Worm (Caenorhabditis elegans) whole organism, L4 larva: ENCODE measurements around the gene F39D8.3.

ENCODE experiments used
- ceh-82 ChIP-seq: sonication (generic microtip); optimal IDR thresholded peaks from 2 replicates; lab custom pipeline; 2017; ENCODE audit warnings: missing biosample characterization, missing genetic modification characterization
- egl-27 ChIP-seq: sonication (generic microtip); optimal IDR thresholded peaks from 3 replicates; lab custom pipeline; 2017; ENCODE audit warnings: missing biosample characterization, missing genetic modification reagents, missing genetic modification characterization
- lin-15B ChIP-seq: fragments of 150-350 bp; sonication (generic microtip); optimal IDR thresholded peaks from 3 replicates; lab custom pipeline; 2014; ENCODE audit warnings: missing biosample characterization, missing genetic modification characterization
- lin-39 ChIP-seq: fragments of 150-350 bp; optimal IDR thresholded peaks from 2 replicates; lab custom pipeline; 2014; ENCODE audit warnings: missing biosample characterization, missing genetic modification reagents, missing genetic modification characterization
- nhr-25 ChIP-seq: sonication (generic microtip); optimal IDR thresholded peaks from 2 replicates; lab custom pipeline; 2017; ENCODE audit warnings: missing genetic modification characterization, mild to moderate bottlenecking, missing compliant biosample characterization, antibody characterized with exemption, moderate library complexity, borderline replicate concordance; ENCODE audit not compliant: insufficient read depth
- tra-1 ChIP-seq: fragments of 200-800 bp; sonication (Bioruptor generic); IDR thresholded peaks from 2 replicates; pipeline ENCODE4 v1.3.6; 2022; ENCODE audit warnings: missing genetic modification reagents, missing genetic modification characterization, missing compliant biosample characterization
- unc-39 ChIP-seq: sonication (generic microtip); optimal IDR thresholded peaks from 2 replicates; lab custom pipeline; 2017; ENCODE audit warnings: missing biosample characterization, missing genetic modification characterization
- zfp-2 ChIP-seq: sonication (generic microtip); optimal IDR thresholded peaks from 2 replicates; lab custom pipeline; 2016; ENCODE audit warnings: mild to moderate bottlenecking, missing genetic modification characterization, missing compliant biosample characterization

ce11 chrX:15433487-15433886 is 12.7 kb downstream of the F39D8.3 start, which contains the start of gene flp-32:
- TF ChIP-seq egl-27 (no peak), zfp-2 (tag; lab: Kevin White, UChicago) (no peak), ceh-82 (no peak), lin-39 (tag; lab: Kevin White, UChicago) (no peak), lin-15B (tag; lab: Kevin White, UChicago) (no peak), unc-39 (tag; lab: Kevin White, UChicago) (no peak), tra-1 (GFP tag; lab: Robert Waterston, UW) (no peak), nhr-25 (no peak)
